Worm (Caenorhabditis elegans) whole organism, dauer: ENCODE data around the gene C33D9.6.

ENCODE experiments used
- unc-62 ChIP-seq: sonication (generic microtip); optimal IDR thresholded peaks from 2 replicates; lab custom pipeline; 2017; ENCODE audit warnings: missing biosample characterization, missing genetic modification reagents, missing genetic modification characterization

Gene C33D9.6

ce11 chrIV:8778045-8778444 lies at the start of gene C33D9.6:
Gene C33D9.6, minus strand, starts transcription at chrIV:8778145.
- TF ChIP-seq unc-62: no peak

- no peak for TF ChIP-seq unc-62
Measured at ce11 chrIV:8827500-8827899, 49.6 kb upstream of the C33D9.6 start, which contains the start of gene T28C6.7. Gene T28C6.7, plus strand, starts transcription at chrIV:8827800.

ce11 chrIV:8826606-8827000 lies 48.7 kb upstream of the C33D9.6 start:
- no peak for TF ChIP-seq unc-62

DNA sequence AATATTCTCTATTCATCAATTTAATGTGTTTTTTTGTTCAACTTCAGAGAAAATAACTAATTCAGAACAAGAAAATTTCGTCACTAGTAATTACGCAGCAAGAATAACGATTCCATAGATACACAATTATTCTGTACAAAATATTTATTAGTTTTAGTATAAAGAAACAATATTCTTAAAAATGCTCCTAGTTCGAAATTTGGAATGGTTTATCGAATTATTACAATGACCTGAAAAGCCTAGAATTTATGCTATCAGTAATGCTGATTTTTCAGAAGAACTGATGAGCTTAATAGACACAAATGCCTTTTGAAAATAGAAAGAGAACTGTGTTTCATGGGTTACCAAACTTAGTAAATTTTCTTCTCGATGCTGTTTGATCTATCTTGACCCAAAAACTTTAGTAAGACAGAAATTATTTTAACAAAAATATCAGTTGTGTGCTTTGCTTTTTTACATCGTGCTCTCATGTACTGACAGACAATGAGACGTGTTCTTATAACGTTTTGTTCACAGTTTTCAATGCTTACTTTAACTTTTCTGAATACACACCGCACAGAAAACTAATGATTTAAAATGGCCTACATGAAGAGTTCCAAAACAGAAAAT lies 48.2 kb upstream of the C33D9.6 start:
- no peak for TF ChIP-seq unc-62

ce11 chrIV:8824145-8824833 lies 46.3 kb upstream of the C33D9.6 start, which contains the start of the genes col-117 and col-3:
Gene col-117, minus strand, starts transcription at chrIV:8824195.
Gene col-3, plus strand, starts transcription at chrIV:8824783.
- no peak for TF ChIP-seq unc-62

- TF ChIP-seq unc-62: no peak
Measured at ce11 chrIV:8822598-8822997, 44.7 kb upstream of the C33D9.6 start.

ce11 chrIV:8821147-8821546 lies 43.2 kb upstream of the C33D9.6 start, which contains the start of gene T28C6.5:
Gene T28C6.5, plus strand, starts transcription at chrIV:8821447.
- TF ChIP-seq unc-62: no peak

DNA sequence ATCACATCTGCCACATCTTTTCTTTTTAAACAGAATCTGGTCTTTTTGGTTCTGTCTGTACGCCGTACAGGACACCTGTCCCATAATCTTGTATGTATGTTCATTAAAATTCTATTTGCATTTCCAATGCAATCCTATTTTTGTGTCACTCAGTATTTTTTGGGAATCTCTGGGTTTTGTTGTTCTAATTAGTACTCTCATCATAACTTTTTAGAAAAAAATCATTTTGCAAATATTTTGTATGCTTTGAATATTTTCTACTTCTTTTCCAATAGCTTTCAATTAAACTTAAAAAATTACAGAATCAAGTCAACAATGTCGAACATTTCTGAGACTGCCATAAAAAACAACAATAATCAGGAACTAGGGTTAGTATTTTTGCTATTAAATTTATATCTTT lies 42.1 kb upstream of the C33D9.6 start, which contains the start of gene T28C6.3:
T28C6.3 (plus strand) TSS at position 301 of the 400 bp plus-strand sequence.
- TF ChIP-seq unc-62: no peak

- no peak for TF ChIP-seq unc-62
Measured at ce11 chrIV:8819471-8819870, 41.5 kb upstream of the C33D9.6 start.

ce11 chrIV:8817639-8818038 lies 39.7 kb upstream of the C33D9.6 start, which contains the start of gene T28C6.10:
Gene T28C6.10, plus strand, starts transcription at chrIV:8817939.
- no peak for TF ChIP-seq unc-62

- no peak for TF ChIP-seq unc-62
Measured at ce11 chrIV:8816617-8817016, 38.7 kb upstream of the C33D9.6 start.

DNA sequence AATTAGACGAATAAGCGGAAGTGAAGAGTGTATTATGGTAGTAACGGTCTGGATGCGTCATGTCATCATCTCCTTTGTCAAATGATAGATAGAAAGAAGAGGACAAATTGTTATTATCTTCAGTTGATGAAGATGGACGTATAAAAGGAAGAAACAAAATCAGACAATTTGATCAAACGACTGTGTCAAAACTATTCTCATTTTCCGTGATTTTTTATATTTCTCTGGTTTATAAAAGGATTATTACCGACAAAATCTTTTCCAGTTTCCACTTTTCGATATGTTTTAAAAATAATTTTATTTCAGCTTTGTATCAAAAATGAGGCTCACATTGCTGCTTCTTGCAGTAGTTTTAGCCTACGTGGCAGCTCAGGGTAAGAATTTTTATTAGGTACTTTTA lies 38.1 kb upstream of the C33D9.6 start, which contains the start of gene grsp-2:
grsp-2 (plus strand) TSS at position 301 of the 400 bp plus-strand sequence.
- TF ChIP-seq unc-62: no peak

ce11 chrIV:8815162-8815561 lies 37.2 kb upstream of the C33D9.6 start:
- no peak for TF ChIP-seq unc-62

DNA sequence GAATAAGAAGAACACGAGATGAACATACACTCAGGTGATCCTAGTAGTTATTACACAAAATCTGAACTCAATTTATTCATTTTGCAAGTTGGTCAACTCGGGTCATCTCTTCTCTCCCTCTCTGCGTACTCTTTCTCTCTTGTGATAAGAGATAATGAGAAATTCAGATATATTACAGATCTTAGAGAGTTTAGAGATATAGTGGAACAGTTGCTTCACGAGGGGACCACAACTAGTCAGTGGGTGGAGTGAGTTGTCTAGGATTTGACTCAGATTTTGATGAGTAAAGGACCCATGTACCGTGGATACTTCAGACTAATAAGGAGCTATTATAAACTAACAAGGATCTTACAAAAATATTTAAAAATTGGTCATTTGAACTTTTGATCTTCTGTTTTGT lies 35.7 kb upstream of the C33D9.6 start, which contains the start of gene exc-5:
exc-5 (minus strand) TSS at position 57 of the 400 bp plus-strand sequence.
- no peak for TF ChIP-seq unc-62

DNA sequence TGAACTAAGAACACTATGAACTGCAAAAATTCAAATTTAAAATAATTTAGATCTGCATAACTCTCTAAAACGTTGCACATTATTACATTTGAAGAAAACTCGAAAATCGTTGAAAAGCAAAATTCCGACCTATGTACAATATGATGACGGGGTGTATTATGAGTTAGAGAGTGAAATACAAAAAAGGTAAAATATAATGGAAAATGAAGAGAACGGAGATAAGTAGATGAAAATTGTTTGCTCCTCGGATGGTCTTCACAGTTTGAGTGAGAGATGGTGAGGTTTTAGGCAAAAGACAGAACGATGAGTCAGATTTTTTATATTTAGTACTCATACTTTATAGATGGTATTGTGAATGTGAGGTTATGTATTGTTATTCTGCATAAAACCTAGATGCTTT lies 29.4 kb upstream of the C33D9.6 start:
- TF ChIP-seq unc-62: no peak

ce11 chrIV:8798255-8798654 lies 20.3 kb upstream of the C33D9.6 start, which contains the start of gene clec-182:
Gene clec-182, minus strand, starts transcription at chrIV:8798355.
- no peak for TF ChIP-seq unc-62

DNA sequence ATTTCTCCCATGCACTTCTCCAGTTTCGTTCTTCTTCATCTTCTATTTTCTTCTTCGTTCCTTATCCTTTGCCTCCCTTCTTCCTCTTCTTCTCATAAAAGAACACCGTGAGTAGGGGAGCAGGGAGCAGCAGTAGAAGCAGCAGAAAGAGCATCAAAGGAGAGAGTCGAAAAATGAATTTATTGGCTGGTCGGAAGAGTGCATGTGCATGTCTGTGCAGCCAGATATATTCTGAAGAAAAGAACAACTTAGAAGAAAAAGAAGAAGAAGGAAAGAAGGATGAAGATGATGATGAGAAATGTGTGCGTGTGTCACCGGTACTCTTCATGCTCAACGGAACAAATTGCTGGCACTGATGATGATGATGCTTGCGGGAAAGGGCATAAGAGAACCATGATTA lies 18.3 kb upstream of the C33D9.6 start:
- no peak for TF ChIP-seq unc-62
